Worm (Caenorhabditis elegans) whole organism, L4 larva: ENCODE measurements around the gene F13H10.3.
A peak's percentile ranks its signal among the peaks of the same experiment; 100 is the strongest.

Source experiments
- ces-1 ChIP-seq: fragments of 150-350 bp; sonication (generic microtip); optimal IDR thresholded peaks from 4 replicates; lab custom pipeline; 2014; ENCODE audit warnings: missing biosample characterization, missing genetic modification reagents, missing genetic modification characterization
- daf-12 ChIP-seq: fragments of 150-350 bp; optimal IDR thresholded peaks from 2 replicates; lab custom pipeline; 2014; ENCODE audit warnings: missing biosample characterization, missing genetic modification reagents, missing genetic modification characterization
- nhr-28 ChIP-seq: fragments of 150-350 bp; optimal IDR thresholded peaks from 2 replicates; lab custom pipeline; 2014; ENCODE audit warnings: missing biosample characterization, missing genetic modification characterization

DNA sequence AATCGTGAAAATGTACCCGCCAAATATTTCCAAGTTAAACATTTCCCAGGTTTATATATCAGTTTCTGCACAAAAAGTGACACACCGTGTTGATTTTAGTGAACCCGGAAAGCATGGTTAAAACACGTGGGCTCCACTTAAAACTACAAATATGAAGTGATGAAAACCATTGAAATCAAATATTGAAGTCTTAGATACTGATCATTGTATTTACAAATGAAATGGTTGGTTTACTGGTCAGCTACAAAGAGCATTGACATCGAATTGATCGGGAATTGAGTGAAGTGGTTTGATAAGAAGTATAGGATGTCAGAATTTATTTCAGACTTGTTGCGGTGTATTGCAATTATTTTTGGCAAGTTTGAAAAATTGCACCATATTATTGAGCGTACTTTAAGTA, 13.7 kb upstream of the F13H10.3 start, which contains the start of gene hrg-5:
- no peak for TF ChIP-seq daf-12 (tag; lab: Kevin White, UChicago)
- no peak for TF ChIP-seq ces-1 (GFP tag; lab: Kevin White, UChicago)
- TF ChIP-seq nhr-28 = peak; percentile 68
